Worm (Caenorhabditis elegans): Measurements from ENCODE around the gene K10D11.6.

The K10D11.6 gene

ce11 chrIV:12989355-12989754 lies at the start of gene K10D11.6:
K10D11.6 (minus strand) TSS chrIV:12989455.
- TF ChIP-seq snpc-4 (GFP tag; optimal IDR thresholded peaks at IDR 0.05), result no peak
- peak in 1 of 4 experiments; percentile 42 for TF ChIP-seq snpc-4 (tag; optimal IDR thresholded peaks at IDR 0.05)
- TF ChIP-seq B0019.2 (GFP tag; conservative IDR thresholded peaks at IDR 0.05), result no peak
- TF ChIP-seq egl-18 (GFP tag; IDR thresholded peaks at IDR 0.05), result no peak
- TF ChIP-seq ceh-79 (tag; optimal IDR thresholded peaks at IDR 0.05), result no peak
- TF ChIP-seq zfh-2 (GFP tag; conservative IDR thresholded peaks at IDR 0.05), result no peak
- no peak for TF ChIP-seq F57A8.1 (GFP tag; optimal IDR thresholded peaks at IDR 0.05)
- no peak for TF ChIP-seq hrde-1 (tag; optimal IDR thresholded peaks at IDR 0.05; ENCODE audit: borderline replicate concordance)
- TF ChIP-seq hmg-1.2 (GFP tag; IDR thresholded peaks at IDR 0.05), result no peak
- no peak for TF ChIP-seq mxl-1 (tag; optimal IDR thresholded peaks at IDR 0.05)
- no peak for TF ChIP-seq nhr-179 (tag; optimal IDR thresholded peaks at IDR 0.05)
- TF ChIP-seq aptf-3 (GFP tag; IDR thresholded peaks at IDR 0.05), result no peak
- no peak for TF ChIP-seq snpc-1.3 (tag; optimal IDR thresholded peaks at IDR 0.05; ENCODE audit: insufficient read depth)
- TF ChIP-seq somi-1 (GFP tag; optimal IDR thresholded peaks at IDR 0.05), result no peak
- TF ChIP-seq dox-1 (GFP tag; IDR thresholded peaks at IDR 0.05), result no peak
- no peak for TF ChIP-seq Y79H2A.3 (GFP tag; conservative IDR thresholded peaks at IDR 0.05)
- TF ChIP-seq nhr-80 (tag; optimal IDR thresholded peaks at IDR 0.05), result peak; percentile 22
- TF ChIP-seq K12H6.12 (tag; optimal IDR thresholded peaks at IDR 0.05), result no peak

DNA sequence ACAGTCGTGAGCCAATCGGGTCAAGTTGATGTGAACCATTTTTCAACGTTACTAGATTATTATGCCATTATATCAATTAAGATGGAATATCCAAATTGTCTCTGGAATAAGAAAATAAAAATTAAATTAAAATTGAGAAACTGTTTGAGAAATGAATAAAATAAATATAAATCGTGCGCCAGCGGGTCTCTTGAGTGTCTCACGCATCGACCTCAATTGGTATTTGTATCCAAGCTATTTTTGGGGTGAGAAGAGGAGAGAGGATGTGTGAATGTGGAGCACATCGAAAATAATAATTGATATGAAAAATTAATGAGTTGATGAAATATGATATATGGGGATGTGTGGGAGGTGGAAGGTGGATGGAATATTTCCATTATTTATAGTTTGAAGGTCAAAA lies 49.6 kb upstream of the K10D11.6 start, which contains the start of gene F49E11.2:
F49E11.2 (minus strand) TSS at position 101 of the 400 bp plus-strand sequence.
- TF ChIP-seq ama-1 (optimal IDR thresholded peaks at IDR 0.05), result no peak
- no peak for TF ChIP-seq ama-1 (GFP tag; optimal IDR thresholded peaks at IDR 0.05)
- TF ChIP-seq Y53G8AR.9 (GFP tag; conservative IDR thresholded peaks at IDR 0.05), result no peak
- TF ChIP-seq cebp-2 (GFP tag; IDR thresholded peaks at IDR 0.05), result 0 out of 2 replicates have a peak, but pooled peaks have one; percentile 67
- TF ChIP-seq somi-1 (GFP tag; optimal IDR thresholded peaks at IDR 0.05), result no peak
- no peak for TF ChIP-seq him-1 (tag; optimal IDR thresholded peaks at IDR 0.05)

DNA sequence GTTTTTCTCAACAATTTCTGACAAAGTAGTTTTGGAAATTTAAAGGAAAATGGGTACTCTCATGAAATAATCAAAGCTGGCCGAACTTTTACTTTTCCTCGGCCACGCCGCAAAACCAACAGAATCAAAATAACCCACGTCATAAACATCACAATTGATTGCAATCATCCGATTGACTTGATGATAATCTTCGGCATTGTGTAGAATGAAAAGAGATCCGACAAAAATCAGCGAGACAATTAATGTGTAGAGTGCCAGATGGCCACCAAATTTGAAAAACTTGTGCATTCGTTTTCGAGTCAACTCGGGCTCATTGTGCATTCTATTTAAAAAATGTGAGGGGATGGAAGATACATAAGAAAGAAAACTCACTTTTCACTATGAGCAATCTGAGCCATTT lies 47.6 kb upstream of the K10D11.6 start:
- TF ChIP-seq nhr-80 (tag; optimal IDR thresholded peaks at IDR 0.05) (no peak), F37B4.10 (GFP tag; IDR thresholded peaks at IDR 0.05) (no peak), hmg-20 (GFP tag; IDR thresholded peaks at IDR 0.05) (no peak), F23B12.7 (tag; optimal IDR thresholded peaks at IDR 0.05; ENCODE audit: insufficient read depth) (no peak), Y95B8A.8 (GFP tag; IDR thresholded peaks at IDR 0.05) (no peak), athp-1 (tag; optimal IDR thresholded peaks at IDR 0.05) (no peak), snpc-1.1 (tag; optimal IDR thresholded peaks at IDR 0.05; ENCODE audit: insufficient read depth) (no peak), cebp-1 (GFP tag; IDR thresholded peaks at IDR 0.05) (no peak), cebp-1 (tag; optimal IDR thresholded peaks at IDR 0.05) (no peak), mxl-1 (tag; optimal IDR thresholded peaks at IDR 0.05) (no peak), bed-1 (GFP tag; IDR thresholded peaks at IDR 0.05) (no peak), ama-1 (optimal IDR thresholded peaks at IDR 0.05) (no peak), ama-1 (GFP tag; optimal IDR thresholded peaks at IDR 0.05) (no peak), ets-4 (GFP tag; optimal IDR thresholded peaks at IDR 0.05) (no peak), nhr-90 (tag; optimal IDR thresholded peaks at IDR 0.05) (no peak), ceh-40 (GFP tag; IDR thresholded peaks at IDR 0.05) (no peak)

ce11 chrIV:13035302-13035701 lies 46.0 kb upstream of the K10D11.6 start:
- TF ChIP-seq lir-1 (GFP tag; conservative IDR thresholded peaks at IDR 0.05) (no peak), madf-8 (GFP tag; conservative IDR thresholded peaks at IDR 0.05) (no peak), ekl-4 (GFP tag; IDR thresholded peaks at IDR 0.05) (no peak), nfya-1 (tag; optimal IDR thresholded peaks at IDR 0.05; ENCODE audit: borderline replicate concordance, insufficient read depth) (no peak), ceh-27 (GFP tag; optimal IDR thresholded peaks at IDR 0.05) (no peak), dpl-1 (GFP tag; optimal IDR thresholded peaks at IDR 0.05) (no peak), akir-1 (GFP tag; optimal IDR thresholded peaks at IDR 0.05) (no peak), athp-1 (tag; optimal IDR thresholded peaks at IDR 0.05) (peak; percentile 40), nfya-2 (GFP tag; IDR thresholded peaks at IDR 0.05) (no peak), rpc-1 (optimal IDR thresholded peaks at IDR 0.05) (no peak), rpc-1 (tag; optimal IDR thresholded peaks at IDR 0.05) (no peak), ztf-28 (GFP tag; IDR thresholded peaks at IDR 0.05) (no peak), ets-4 (GFP tag; optimal IDR thresholded peaks at IDR 0.05) (no peak), zfh-2 (GFP tag; conservative IDR thresholded peaks at IDR 0.05) (no peak), snpc-4 (GFP tag; optimal IDR thresholded peaks at IDR 0.05) (no peak), snpc-4 (tag; optimal IDR thresholded peaks at IDR 0.05) (peak in 1 of 4 experiments; percentile 19)
